In genomic region chrX:9048385-9048750, dm6 we compare ENCODE assay signal across 4 fruit fly cellular contexts.
TF ChIP-seq lines count a peak whose summit lies in the region.

No protein-coding gene starts in this region.

- no peak for TF ChIP-seq CTCF in whole organism, embryonic (GFP tag; optimal IDR thresholded peaks at IDR 0.05; lab: Kevin White, UChicago)

TF ChIP-seq in whole organism, embryonic, 481 proteins besides CTCF, POLR2A, EP300 and RAD21 (continues in another document):
- TF ChIP-seq Lim3 (GFP tag; IDR thresholded peaks at IDR 0.05; lab: Robert Waterston, UW): no peak
- no peak for TF ChIP-seq Sin3A (optimal IDR thresholded peaks at IDR 0.05; lab: Kevin White, UChicago)
- TF ChIP-seq CG31441 (GFP tag; IDR thresholded peaks at IDR 0.05; lab: Robert Waterston, UW): 0 out of 2 replicates have a peak, but pooled peaks have one; percentile 50
- no peak for TF ChIP-seq CG11085 (GFP tag; IDR thresholded peaks at IDR 0.05; lab: Robert Waterston, UW)
- TF ChIP-seq bsh (GFP tag; optimal IDR thresholded peaks at IDR 0.05; lab: Kevin White, UChicago): peak in 1 of 2 experiments; percentile 59
- no peak for TF ChIP-seq stc (GFP tag; IDR thresholded peaks at IDR 0.05; lab: Robert Waterston, UW)
- TF ChIP-seq pan (optimal IDR thresholded peaks at IDR 0.05; lab: Kevin White, UChicago): peak in 1 of 2 experiments; percentile 29
- peak in 1 of 2 experiments; percentile 28 for TF ChIP-seq pan (GFP tag; optimal IDR thresholded peaks at IDR 0.05 in 1 of 2, IDR thresholded peaks at IDR 0.05 in 1 of 2)
- no peak for TF ChIP-seq dan (GFP tag; IDR thresholded peaks at IDR 0.05; lab: Robert Waterston, UW)
- TF ChIP-seq tll (GFP tag; optimal IDR thresholded peaks at IDR 0.05; lab: Kevin White, UChicago): no peak
- TF ChIP-seq az2 (GFP tag; optimal IDR thresholded peaks at IDR 0.05; lab: Kevin White, UChicago): peak; percentile 17
- TF ChIP-seq Nf-YB (GFP tag; optimal IDR thresholded peaks at IDR 0.05; lab: Kevin White, UChicago): no peak
- peak; percentile 48 for TF ChIP-seq CG6254 (GFP tag; optimal IDR thresholded peaks at IDR 0.05; lab: Kevin White, UChicago)
- no peak for TF ChIP-seq CG10462 (GFP tag; optimal IDR thresholded peaks at IDR 0.05; lab: Kevin White, UChicago)
- TF ChIP-seq cwo (GFP tag; optimal IDR thresholded peaks at IDR 0.05; lab: Kevin White, UChicago): no peak
- no peak for TF ChIP-seq al (GFP tag; IDR thresholded peaks at IDR 0.05; lab: Robert Waterston, UW)
- TF ChIP-seq CG4404 (GFP tag; IDR thresholded peaks at IDR 0.05; lab: Robert Waterston, UW): no peak
- no peak for TF ChIP-seq MESR4 (GFP tag; optimal IDR thresholded peaks at IDR 0.05; lab: Kevin White, UChicago)
- TF ChIP-seq CG5953 (GFP tag; IDR thresholded peaks at IDR 0.05; lab: Robert Waterston, UW): no peak
- no peak for TF ChIP-seq sim (GFP tag; IDR thresholded peaks at IDR 0.05; lab: Robert Waterston, UW)
- TF ChIP-seq CG30431 (GFP tag; optimal IDR thresholded peaks at IDR 0.05; lab: Kevin White, UChicago): peak; percentile 20
- TF ChIP-seq trh (GFP tag; optimal IDR thresholded peaks at IDR 0.05; lab: Kevin White, UChicago): no peak
- no peak for TF ChIP-seq CG10209 (GFP tag; optimal IDR thresholded peaks at IDR 0.05; lab: Kevin White, UChicago)

TF ChIP-seq in whole organism, prepupa, 60 proteins besides CTCF, POLR2A, EP300 and RAD21 (continues in another document):
- TF ChIP-seq Eip75B (GFP tag; optimal IDR thresholded peaks at IDR 0.05; lab: Kevin White, UChicago) (no peak), fd59A (GFP tag; optimal IDR thresholded peaks at IDR 0.05; lab: Kevin White, UChicago) (peak; percentile 7), acj6 (GFP tag; optimal IDR thresholded peaks at IDR 0.05; lab: Kevin White, UChicago) (peak; percentile 33), CG6792 (GFP tag; optimal IDR thresholded peaks at IDR 0.05; lab: Kevin White, UChicago) (no peak), Ets96B (tag; optimal IDR thresholded peaks at IDR 0.05; lab: Kevin White, UChicago) (no peak), Met (GFP tag; optimal IDR thresholded peaks at IDR 0.05; lab: Kevin White, UChicago) (no peak), Eip93F (GFP tag; optimal IDR thresholded peaks at IDR 0.05; lab: Kevin White, UChicago) (no peak), CG6276 (GFP tag; optimal IDR thresholded peaks at IDR 0.05; lab: Kevin White, UChicago) (no peak), Hr4 (GFP tag; optimal IDR thresholded peaks at IDR 0.05; lab: Kevin White, UChicago) (no peak), CG4318 (GFP tag; optimal IDR thresholded peaks at IDR 0.05; lab: Kevin White, UChicago) (no peak), CG8632 (GFP tag; optimal IDR thresholded peaks at IDR 0.05; lab: Kevin White, UChicago) (no peak), esn (GFP tag; optimal IDR thresholded peaks at IDR 0.05; lab: Kevin White, UChicago) (no peak), OdsH (GFP tag; optimal IDR thresholded peaks at IDR 0.05; lab: Kevin White, UChicago) (peak; percentile 24), Eip78C (GFP tag; lab: Kevin White, UChicago) (peak; percentile 55), CG8119 (GFP tag; IDR thresholded peaks at IDR 0.05; lab: Robert Waterston, UW) (peak; percentile 22; the same call in 1 of the 3 replicates), Sox14 (GFP tag; optimal IDR thresholded peaks at IDR 0.05; lab: Kevin White, UChicago) (no peak), svp (GFP tag; lab: Kevin White, UChicago) (peak; percentile 51), CG1621 (tag; optimal IDR thresholded peaks at IDR 0.05; lab: Kevin White, UChicago) (no peak), CG6854 (GFP tag; optimal IDR thresholded peaks at IDR 0.05; lab: Kevin White, UChicago) (no peak), CG34406 (GFP tag; optimal IDR thresholded peaks at IDR 0.05; lab: Kevin White, UChicago) (no peak), Hr39 (GFP tag; optimal IDR thresholded peaks at IDR 0.05; lab: Kevin White, UChicago) (peak; percentile 20), net (GFP tag; optimal IDR thresholded peaks at IDR 0.05; lab: Kevin White, UChicago) (no peak), CG31627 (GFP tag; optimal IDR thresholded peaks at IDR 0.05; lab: Kevin White, UChicago) (peak; percentile 16), achi (GFP tag; optimal IDR thresholded peaks at IDR 0.05; lab: Kevin White, UChicago) (no peak), spab (GFP tag; optimal IDR thresholded peaks at IDR 0.05; lab: Kevin White, UChicago) (no peak)

TF ChIP-seq in whole organism, pupa, 21 proteins besides CTCF, POLR2A, EP300 and RAD21:
- TF ChIP-seq CG10348 (GFP tag; IDR thresholded peaks at IDR 0.05; lab: Robert Waterston, UW) (no peak), gl (tag; optimal IDR thresholded peaks at IDR 0.05; lab: Kevin White, UChicago) (no peak), D1 (tag; optimal IDR thresholded peaks at IDR 0.05; lab: Kevin White, UChicago) (no peak), fd96Ca (GFP tag; IDR thresholded peaks at IDR 0.05; lab: Robert Waterston, UW) (no peak), rn (GFP tag; IDR thresholded peaks at IDR 0.05; lab: Robert Waterston, UW) (no peak), CG9948 (tag; optimal IDR thresholded peaks at IDR 0.05; lab: Kevin White, UChicago) (peak; percentile 28), CG34367 (tag; optimal IDR thresholded peaks at IDR 0.05; lab: Kevin White, UChicago) (no peak), CG12605 (GFP tag; IDR thresholded peaks at IDR 0.05; lab: Robert Waterston, UW) (no peak), Ets98B (GFP tag; IDR thresholded peaks at IDR 0.05; lab: Robert Waterston, UW) (no peak), EcR (GFP tag; optimal IDR thresholded peaks at IDR 0.05; lab: Kevin White, UChicago) (no peak), Pif1B (GFP tag; optimal IDR thresholded peaks at IDR 0.05; lab: Kevin White, UChicago) (no peak), CG14655 (GFP tag; optimal IDR thresholded peaks at IDR 0.05; lab: Kevin White, UChicago) (peak; percentile 38), Pif1A (GFP tag; optimal IDR thresholded peaks at IDR 0.05; lab: Kevin White, UChicago) (no peak), CG8159 (tag; optimal IDR thresholded peaks at IDR 0.05; lab: Kevin White, UChicago) (peak; percentile 40), CG13204 (GFP tag; optimal IDR thresholded peaks at IDR 0.05; lab: Kevin White, UChicago) (no peak), CG32121 (GFP tag; IDR thresholded peaks at IDR 0.05; lab: Robert Waterston, UW) (no peak), CG8301 (tag; optimal IDR thresholded peaks at IDR 0.05; lab: Kevin White, UChicago) (peak; percentile 22), CG15710 (tag; optimal IDR thresholded peaks at IDR 0.05; lab: Kevin White, UChicago) (peak; percentile 20), CG4496 (GFP tag; IDR thresholded peaks at IDR 0.05; lab: Robert Waterston, UW) (no peak), CG17806 (tag; optimal IDR thresholded peaks at IDR 0.05; lab: Kevin White, UChicago) (peak; percentile 27), Snoo (tag; optimal IDR thresholded peaks at IDR 0.05; lab: Kevin White, UChicago) (no peak)
TF ChIP-seq in whole organism, pupa: peak in this region for 6.

TF ChIP-seq in whole organism, wandering third instar larva, 38 proteins besides CTCF, POLR2A, EP300 and RAD21:
- TF ChIP-seq rgr (GFP tag; optimal IDR thresholded peaks at IDR 0.05; lab: Kevin White, UChicago): no peak
- TF ChIP-seq ey (GFP tag; optimal IDR thresholded peaks at IDR 0.05; lab: Kevin White, UChicago): no peak
- no peak for TF ChIP-seq N (GFP tag; optimal IDR thresholded peaks at IDR 0.05; lab: Kevin White, UChicago)
- TF ChIP-seq Hnf4 (GFP tag; optimal IDR thresholded peaks at IDR 0.05; lab: Kevin White, UChicago): no peak
- TF ChIP-seq foxo (GFP tag; optimal IDR thresholded peaks at IDR 0.05; lab: Kevin White, UChicago): no peak
- TF ChIP-seq h (GFP tag; optimal IDR thresholded peaks at IDR 0.05; lab: Kevin White, UChicago): no peak
- peak; percentile 15 for TF ChIP-seq fru (GFP tag; optimal IDR thresholded peaks at IDR 0.05; lab: Kevin White, UChicago)
- no peak for TF ChIP-seq brk (GFP tag; optimal IDR thresholded peaks at IDR 0.05; lab: Kevin White, UChicago)
- TF ChIP-seq psq (GFP tag; optimal IDR thresholded peaks at IDR 0.05; lab: Kevin White, UChicago): peak; percentile 42
- no peak for TF ChIP-seq Rel (GFP tag; optimal IDR thresholded peaks at IDR 0.05; lab: Kevin White, UChicago)
- no peak for TF ChIP-seq Rel (tag; optimal IDR thresholded peaks at IDR 0.05; lab: Kevin White, UChicago)
- TF ChIP-seq Abd-B (GFP tag; optimal IDR thresholded peaks at IDR 0.05; lab: Kevin White, UChicago): no peak
- no peak for TF ChIP-seq sage (GFP tag; optimal IDR thresholded peaks at IDR 0.05; lab: Kevin White, UChicago)

Comparison
In these comparisons a context has a peak if more than half of its experiments do, and no peak if none do; other contexts are left out.
1. Of the 7 proteins assayed by ChIP-seq in both whole organism, embryonic and whole organism, prepupa: peak only in whole organism, embryonic: none; only in whole organism, prepupa: Hr39; in both: Sox102F; in neither: 5.